Worm (Caenorhabditis elegans) whole organism, L2 larva: Measurements from ENCODE around the gene fipr-17.

Source experiments
- C34F6.9 ChIP-seq: fragments of 150-350 bp; optimal IDR thresholded peaks from 2 replicates; lab custom pipeline; 2014; ENCODE audit warnings: missing biosample characterization, missing genetic modification characterization
- F13H6.1 ChIP-seq: sonication (generic microtip); optimal IDR thresholded peaks from 2 replicates; lab custom pipeline; 2016; ENCODE audit warnings: missing genetic modification characterization, missing compliant biosample characterization
- R02D3.7 ChIP-seq: fragments of 150-350 bp; optimal IDR thresholded peaks from 2 replicates; lab custom pipeline; 2014; ENCODE audit warnings: missing biosample characterization, missing genetic modification characterization
- Y55F3AM.14 ChIP-seq: fragments of 200-800 bp; sonication (Bioruptor generic); optimal IDR thresholded peaks from 2 replicates; lab custom pipeline; 2018; ENCODE audit warnings: mild to moderate bottlenecking, missing genetic modification characterization, missing compliant biosample characterization
- ZK546.5 ChIP-seq: sonication (generic microtip); optimal IDR thresholded peaks from 2 replicates; lab custom pipeline; 2017; ENCODE audit warnings: missing biosample characterization, missing genetic modification characterization
- alr-1 ChIP-seq: fragments of 150-350 bp; optimal IDR thresholded peaks from 2 replicates; lab custom pipeline; 2014; ENCODE audit warnings: missing biosample characterization, missing genetic modification characterization
- aly-2 ChIP-seq: fragments of 150-350 bp; optimal IDR thresholded peaks from 2 replicates; lab custom pipeline; 2014; ENCODE audit warnings: missing biosample characterization, missing genetic modification characterization
- blmp-1 ChIP-seq: sonication (generic microtip); optimal IDR thresholded peaks from 2 replicates; lab custom pipeline; 2017; ENCODE audit warnings: missing genetic modification characterization, mild to moderate bottlenecking, missing compliant biosample characterization, antibody characterized with exemption, moderate library complexity; ENCODE audit not compliant: insufficient read depth
- ceh-82 ChIP-seq: fragments of 150-350 bp; optimal IDR thresholded peaks from 2 replicates; lab custom pipeline; 2014; ENCODE audit warnings: missing biosample characterization, missing genetic modification characterization
- elt-1 ChIP-seq: fragments of 150-350 bp; optimal IDR thresholded peaks from 2 replicates; lab custom pipeline; 2014; ENCODE audit warnings: missing biosample characterization, missing genetic modification characterization
- elt-3 ChIP-seq: sonication (generic microtip); optimal IDR thresholded peaks from 2 replicates; lab custom pipeline; 2017; ENCODE audit warnings: missing biosample characterization, missing genetic modification characterization
- fos-1 ChIP-seq: fragments of 150-350 bp; optimal IDR thresholded peaks from 2 replicates; lab custom pipeline; 2014; ENCODE audit warnings: missing biosample characterization, missing genetic modification characterization
- gmeb-1 ChIP-seq: fragments of 150-350 bp; optimal IDR thresholded peaks from 2 replicates; lab custom pipeline; 2014; ENCODE audit warnings: missing biosample characterization, missing genetic modification characterization
- lin-11 ChIP-seq: fragments of 150-350 bp; sonication (generic microtip); optimal IDR thresholded peaks from 2 replicates; lab custom pipeline; 2014; ENCODE audit warnings: missing biosample characterization, missing genetic modification characterization, inconsistent platforms, mixed read lengths
- lin-13 ChIP-seq: fragments of 150-350 bp; optimal IDR thresholded peaks from 2 replicates; lab custom pipeline; 2014; ENCODE audit warnings: missing biosample characterization, missing genetic modification reagents, missing genetic modification characterization
- lin-39 ChIP-seq: fragments of 150-350 bp; optimal IDR thresholded peaks from 2 replicates; lab custom pipeline; 2014; ENCODE audit warnings: missing biosample characterization, missing genetic modification reagents, missing genetic modification characterization
- lsy-2 ChIP-seq, 2 experiments: fragments of 150-350 bp in 1 of 2; sonication (generic microtip) in 1 of 2; optimal IDR thresholded peaks; 2 replicates each; lab custom pipeline; 2014 to 2017; ENCODE audit warnings: missing biosample characterization in 2 of 2, missing genetic modification characterization in 2 of 2
- mab-5 ChIP-seq: fragments of 150-350 bp; optimal IDR thresholded peaks from 2 replicates; lab custom pipeline; 2014; ENCODE audit warnings: missing biosample characterization, missing genetic modification characterization
- mbf-1 ChIP-seq: sonication (generic microtip); optimal IDR thresholded peaks from 2 replicates; lab custom pipeline; 2017; ENCODE audit warnings: missing biosample characterization, missing genetic modification characterization
- mdl-1 ChIP-seq, 2 experiments: fragments of 150-350 bp in 1 of 2; sonication (generic microtip) in 1 of 2; optimal IDR thresholded peaks; 2 replicates each; lab custom pipeline; 2017; ENCODE audit warnings: missing biosample characterization in 2 of 2, missing genetic modification characterization in 2 of 2
- nhr-10 ChIP-seq: sonication (generic microtip); optimal IDR thresholded peaks from 2 replicates; lab custom pipeline; 2017; ENCODE audit warnings: missing biosample characterization, missing genetic modification characterization
- nhr-11 ChIP-seq: fragments of 150-350 bp; optimal IDR thresholded peaks from 2 replicates; lab custom pipeline; 2014; ENCODE audit warnings: missing biosample characterization, missing genetic modification characterization
- nhr-12 ChIP-seq: fragments of 150-350 bp; optimal IDR thresholded peaks from 2 replicates; lab custom pipeline; 2014; ENCODE audit warnings: missing biosample characterization, missing genetic modification characterization
- nhr-129 ChIP-seq: fragments of 150-350 bp; optimal IDR thresholded peaks from 2 replicates; lab custom pipeline; 2014; ENCODE audit warnings: missing biosample characterization, missing genetic modification characterization
- nhr-23 ChIP-seq: fragments of 150-350 bp; optimal IDR thresholded peaks from 2 replicates; lab custom pipeline; 2014; ENCODE audit warnings: missing biosample characterization, missing genetic modification reagents, missing genetic modification characterization
- nhr-6 ChIP-seq: fragments of 150-350 bp; optimal IDR thresholded peaks from 2 replicates; lab custom pipeline; 2014; ENCODE audit warnings: missing biosample characterization, missing genetic modification characterization
- nhr-77 ChIP-seq: fragments of 150-350 bp; optimal IDR thresholded peaks from 2 replicates; lab custom pipeline; 2014; ENCODE audit warnings: missing biosample characterization, missing genetic modification characterization
- peb-1 ChIP-seq: fragments of 150-350 bp; optimal IDR thresholded peaks from 2 replicates; lab custom pipeline; 2014; ENCODE audit warnings: missing biosample characterization, missing genetic modification characterization
- sem-4 ChIP-seq: fragments of 150-350 bp; optimal IDR thresholded peaks from 2 replicates; lab custom pipeline; 2014; ENCODE audit warnings: missing biosample characterization, missing genetic modification reagents, missing genetic modification characterization
- sma-3 ChIP-seq: sonication (generic microtip); optimal IDR thresholded peaks from 2 replicates; lab custom pipeline; 2016; ENCODE audit warnings: missing genetic modification reagents, missing genetic modification characterization, missing compliant biosample characterization
- sma-9 ChIP-seq, 2 experiments: fragments of 150-350 bp in 1 of 2; sonication (generic microtip) in 1 of 2; optimal IDR thresholded peaks; 2 replicates each; lab custom pipeline; 2014 to 2016; ENCODE audit warnings: missing genetic modification characterization in 2 of 2, mild to moderate bottlenecking in 1 of 2, missing biosample characterization in 1 of 2, missing compliant biosample characterization in 1 of 2, missing genetic modification reagents in 1 of 2, moderate library complexity in 1 of 2
- snpc-4 ChIP-seq: fragments of 150-350 bp; optimal IDR thresholded peaks from 2 replicates; lab custom pipeline; 2014; ENCODE audit warnings: missing biosample characterization, missing genetic modification characterization
- unc-39 ChIP-seq: fragments of 150-350 bp; optimal IDR thresholded peaks from 2 replicates; lab custom pipeline; 2014; ENCODE audit warnings: missing biosample characterization, missing genetic modification characterization
- unc-55 ChIP-seq: fragments of 150-350 bp; sonication (generic microtip); optimal IDR thresholded peaks from 3 replicates; lab custom pipeline; 2014; ENCODE audit warnings: missing biosample characterization, missing genetic modification reagents, missing genetic modification characterization
- unc-62 ChIP-seq: fragments of 150-350 bp; optimal IDR thresholded peaks from 2 replicates; lab custom pipeline; 2014; ENCODE audit warnings: missing biosample characterization, missing genetic modification reagents, missing genetic modification characterization
- zag-1 ChIP-seq: fragments of 150-350 bp; optimal IDR thresholded peaks from 2 replicates; lab custom pipeline; 2014; ENCODE audit warnings: missing biosample characterization, missing genetic modification characterization
- ztf-1 ChIP-seq: fragments of 200-800 bp; sonication (Bioruptor generic); conservative IDR thresholded peaks from 2 replicates; pipeline ENCODE4 v1.3.6; 2022; ENCODE audit warnings: missing genetic modification characterization, missing compliant biosample characterization

fipr-17 gene

ce11 chrIII:11022278-11022677, 14.9 kb upstream of the fipr-17 start:
- TF ChIP-seq lin-13 (GFP tag; lab: Kevin White, UChicago) (no peak), sem-4 (no peak), nhr-77 (tag; lab: Kevin White, UChicago) (no peak), sma-9 (GFP tag; optimal IDR thresholded peaks at IDR 0.05; lab: Kevin White, UChicago) (no peak), sma-9 (tag; optimal IDR thresholded peaks at IDR 0.05; lab: Kevin White, UChicago) (no peak), nhr-12 (tag; lab: Kevin White, UChicago) (no peak), zag-1 (tag; lab: Kevin White, UChicago) (no peak)

ce11 chrIII:11012264-11012663, 4.9 kb upstream of the fipr-17 start, which contains the start of gene kvs-4:
Gene kvs-4, plus strand, starts transcription at chrIII:11012564.
- TF ChIP-seq snpc-4 (tag; lab: Kevin White, UChicago): no peak
- no peak for TF ChIP-seq nhr-6 (tag; lab: Kevin White, UChicago)
- TF ChIP-seq ceh-82: no peak
- no peak for TF ChIP-seq C34F6.9 (tag; lab: Kevin White, UChicago)
- TF ChIP-seq unc-55 (GFP tag; lab: Kevin White, UChicago): no peak
- TF ChIP-seq sma-9 (GFP tag; optimal IDR thresholded peaks at IDR 0.05; lab: Kevin White, UChicago): no peak
- TF ChIP-seq sma-9 (tag; optimal IDR thresholded peaks at IDR 0.05; lab: Kevin White, UChicago): no peak
- no peak for TF ChIP-seq gmeb-1 (tag; lab: Kevin White, UChicago)
- TF ChIP-seq ZK546.5: no peak
- no peak for TF ChIP-seq aly-2 (tag; lab: Kevin White, UChicago)
- no peak for TF ChIP-seq ztf-1 (GFP tag; lab: Robert Waterston, UW)
- no peak for TF ChIP-seq nhr-23 (tag; lab: Kevin White, UChicago)
- TF ChIP-seq R02D3.7: no peak
- TF ChIP-seq lsy-2 (tag; optimal IDR thresholded peaks at IDR 0.05; lab: Kevin White, UChicago): no peak
- no peak for TF ChIP-seq mdl-1 (tag; optimal IDR thresholded peaks at IDR 0.05; lab: Kevin White, UChicago)
- no peak for TF ChIP-seq lin-13 (GFP tag; lab: Kevin White, UChicago)
- no peak for TF ChIP-seq blmp-1 (tag; lab: Kevin White, UChicago)
- no peak for TF ChIP-seq nhr-129 (tag; lab: Kevin White, UChicago)

- TF ChIP-seq nhr-11 (tag; lab: Kevin White, UChicago) (no peak), mbf-1 (tag; lab: Kevin White, UChicago) (no peak), lin-39 (tag; lab: Kevin White, UChicago) (no peak), gmeb-1 (tag; lab: Kevin White, UChicago) (no peak), nhr-6 (tag; lab: Kevin White, UChicago) (no peak), alr-1 (tag; lab: Kevin White, UChicago) (no peak), elt-3 (tag; lab: Kevin White, UChicago) (no peak), peb-1 (tag; lab: Kevin White, UChicago) (no peak), C34F6.9 (tag; lab: Kevin White, UChicago) (no peak), ZK546.5 (no peak), nhr-10 (no peak), ceh-82 (no peak), unc-62 (no peak), nhr-12 (tag; lab: Kevin White, UChicago) (no peak), R02D3.7 (no peak), lin-11 (tag; lab: Kevin White, UChicago) (no peak)
Observed at ce11 chrIII:11010597-11010996, 3.2 kb upstream of the fipr-17 start.

DNA sequence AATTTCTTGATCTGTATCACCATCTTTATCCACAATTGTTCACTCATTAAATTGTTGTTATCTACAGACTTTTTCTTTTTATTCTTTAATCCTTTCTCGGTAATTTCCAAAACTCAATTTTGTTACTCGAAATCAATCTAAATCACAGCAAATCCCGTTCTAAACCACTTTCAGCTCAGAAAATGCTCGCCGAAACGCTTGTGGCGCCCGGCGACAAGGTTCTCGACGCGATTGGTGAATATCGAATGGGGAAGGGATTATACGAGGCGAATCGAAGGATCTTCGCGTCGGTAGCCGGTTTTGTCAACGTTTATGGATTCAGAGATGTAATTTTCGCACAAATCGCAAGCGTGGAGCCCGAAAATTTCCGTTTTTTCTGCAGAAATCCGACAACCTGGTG, 1.5 kb upstream of the fipr-17 start, which contains the start of gene exos-1:
exos-1 (plus strand) TSS at position 175 of the 400 bp plus-strand sequence.
- no peak for TF ChIP-seq nhr-77 (tag; lab: Kevin White, UChicago)
- no peak for TF ChIP-seq sem-4
- no peak for TF ChIP-seq sma-3 (GFP tag; lab: Kevin White, UChicago)
- no peak for TF ChIP-seq nhr-12 (tag; lab: Kevin White, UChicago)
- no peak for TF ChIP-seq nhr-129 (tag; lab: Kevin White, UChicago)
- TF ChIP-seq Y55F3AM.14 (GFP tag; lab: Kevin White, UChicago): no peak
- no peak for TF ChIP-seq unc-39 (tag; lab: Kevin White, UChicago)
- no peak for TF ChIP-seq mab-5
- no peak for TF ChIP-seq elt-3 (tag; lab: Kevin White, UChicago)
- no peak for TF ChIP-seq F13H6.1 (tag; lab: Kevin White, UChicago)
- TF ChIP-seq nhr-11 (tag; lab: Kevin White, UChicago): no peak
- TF ChIP-seq fos-1: no peak
- no peak for TF ChIP-seq elt-1 (tag; lab: Kevin White, UChicago)
